Worm (Caenorhabditis elegans) whole organism, mixed stage, embryonic: ENCODE measurements around the gene rgs-11.

Source experiments
- mls-2 ChIP-seq: sonication (generic microtip); optimal IDR thresholded peaks from 2 replicates; lab custom pipeline; 2016; ENCODE audit warnings: mild to moderate bottlenecking, missing genetic modification characterization, moderate library complexity, missing compliant biosample characterization
- nhr-12 ChIP-seq: fragments of 150-350 bp; optimal IDR thresholded peaks from 2 replicates; lab custom pipeline; 2014; ENCODE audit warnings: missing biosample characterization, missing genetic modification characterization

DNA sequence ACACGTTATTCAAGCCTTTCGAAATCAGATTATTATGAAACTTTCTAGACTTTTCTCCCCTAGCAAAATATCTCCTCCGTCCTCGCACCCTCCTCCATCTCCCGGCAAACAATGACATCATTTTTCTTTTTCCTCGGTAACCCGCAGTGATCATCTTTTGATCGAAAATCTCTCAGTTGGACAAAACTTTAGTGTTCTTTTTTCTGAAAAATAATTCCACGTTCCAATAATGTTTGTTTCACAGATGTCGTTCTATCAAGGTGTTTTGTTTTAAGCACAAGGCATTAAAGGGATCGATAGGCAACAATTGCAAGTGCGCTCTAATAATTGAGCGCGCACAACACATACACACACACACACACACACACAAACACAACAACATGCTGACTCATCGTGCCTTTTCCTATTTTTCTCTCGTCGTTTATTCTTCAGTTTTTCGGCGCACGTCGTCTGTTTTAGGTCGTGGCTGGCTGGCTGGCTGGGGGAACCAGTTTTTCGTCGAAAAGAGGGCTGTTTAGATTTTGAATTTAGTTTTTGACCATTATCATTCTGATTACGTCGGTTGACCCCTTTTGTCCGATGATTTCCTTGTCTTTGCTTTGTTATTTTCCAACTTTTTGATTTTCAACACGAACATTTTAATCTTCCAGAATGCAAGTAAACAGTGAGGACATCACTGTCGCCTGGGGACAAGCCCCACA is 11.3 kb downstream of the rgs-11 start, which contains the start of gene F20D1.3:
- peak; percentile 65 for TF ChIP-seq mls-2 (tag; lab: Kevin White, UChicago)
- TF ChIP-seq nhr-12 (tag; lab: Kevin White, UChicago), result no peak
